Worm (Caenorhabditis elegans): ENCODE results near the gene Y43C5B.2.

- TF ChIP-seq hsf-1 (GFP tag; IDR thresholded peaks at IDR 0.05) (no peak), zfh-2 (GFP tag; conservative IDR thresholded peaks at IDR 0.05) (no peak), nhr-27 (tag; optimal IDR thresholded peaks at IDR 0.05) (no peak), dpl-1 (GFP tag; optimal IDR thresholded peaks at IDR 0.05) (no peak), nfya-1 (tag; optimal IDR thresholded peaks at IDR 0.05; ENCODE audit: borderline replicate concordance, insufficient read depth) (no peak), him-1 (tag; optimal IDR thresholded peaks at IDR 0.05) (no peak), snpc-1.3 (tag; optimal IDR thresholded peaks at IDR 0.05; ENCODE audit: insufficient read depth) (no peak), tbx-9 (tag; optimal IDR thresholded peaks at IDR 0.05; ENCODE audit: borderline replicate concordance) (no peak), lir-1 (GFP tag; conservative IDR thresholded peaks at IDR 0.05) (no peak)
Observed at ce11 chrIV:10337286-10337685, 14.9 kb downstream of the Y43C5B.2 start.
